Worm (Caenorhabditis elegans): ENCODE measurements around the gene F41H10.2.

DNA sequence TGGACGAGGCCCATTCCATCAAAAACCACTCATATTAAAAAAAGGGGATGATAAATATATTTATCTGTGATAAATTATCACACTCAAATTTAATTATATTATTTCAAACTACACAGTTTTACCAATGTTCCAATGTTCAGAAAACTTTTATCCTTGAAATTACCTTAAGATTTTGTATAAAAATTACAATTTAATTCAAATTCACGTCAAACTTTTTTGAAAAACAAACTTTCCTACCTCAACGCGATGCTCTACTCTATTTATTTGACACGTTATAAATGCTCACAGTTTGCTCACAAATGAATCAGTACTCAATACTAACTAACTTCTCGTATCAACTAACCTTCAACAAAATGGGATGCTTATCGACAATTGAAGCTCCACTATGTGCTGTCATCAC, 1.2 kb downstream of the F41H10.2 start, which contains the start of gene F41H10.1:
- TF ChIP-seq hnd-1 (tag; optimal IDR thresholded peaks at IDR 0.05) (no peak), ceh-13 (GFP tag; optimal IDR thresholded peaks at IDR 0.05) (no peak), pes-1 (GFP tag; IDR thresholded peaks at IDR 0.05) (no peak), hmg-4 (GFP tag; optimal IDR thresholded peaks at IDR 0.05) (no peak)
